Worm (Caenorhabditis elegans) whole organism, L3 larva: ENCODE results near the gene mtl-2.

ENCODE experiments used
- aly-2 ChIP-seq: fragments of 150-350 bp; optimal IDR thresholded peaks from 2 replicates; lab custom pipeline; 2014; ENCODE audit warnings: missing biosample characterization, missing genetic modification characterization
- ceh-16 ChIP-seq: sonication (generic microtip); optimal IDR thresholded peaks from 2 replicates; lab custom pipeline; 2017; ENCODE audit warnings: missing biosample characterization, missing genetic modification characterization
- daf-12 ChIP-seq: fragments of 150-350 bp; optimal IDR thresholded peaks from 2 replicates; lab custom pipeline; 2014; ENCODE audit warnings: missing biosample characterization, missing genetic modification reagents, missing genetic modification characterization
- jun-1 ChIP-seq: fragments of 150-350 bp; optimal IDR thresholded peaks from 2 replicates; lab custom pipeline; 2014; ENCODE audit warnings: missing biosample characterization, missing genetic modification reagents, missing genetic modification characterization
- lin-15B ChIP-seq: fragments of 150-350 bp; optimal IDR thresholded peaks from 2 replicates; lab custom pipeline; 2014; ENCODE audit warnings: missing biosample characterization, missing genetic modification characterization
- mdl-1 ChIP-seq: fragments of 150-350 bp; optimal IDR thresholded peaks from 2 replicates; lab custom pipeline; 2014; ENCODE audit warnings: missing biosample characterization, missing genetic modification characterization
- nfya-1 ChIP-seq: sonication (generic microtip); optimal IDR thresholded peaks from 2 replicates; lab custom pipeline; 2017; ENCODE audit warnings: missing genetic modification characterization, mild to moderate bottlenecking, missing compliant biosample characterization, antibody characterized with exemption, moderate library complexity; ENCODE audit not compliant: insufficient read depth
- nhr-237 ChIP-seq: fragments of 150-350 bp; optimal IDR thresholded peaks from 2 replicates; lab custom pipeline; 2014; ENCODE audit warnings: missing biosample characterization, missing genetic modification characterization
- nhr-77 ChIP-seq: fragments of 150-350 bp; optimal IDR thresholded peaks from 2 replicates; lab custom pipeline; 2014; ENCODE audit warnings: missing biosample characterization, missing genetic modification characterization
- pha-4 ChIP-seq: fragments of 150-350 bp; optimal IDR thresholded peaks from 2 replicates; lab custom pipeline; 2014; ENCODE audit warnings: missing biosample characterization, missing genetic modification reagents, missing genetic modification characterization
- snpc-4 ChIP-seq: fragments of 150-350 bp; optimal IDR thresholded peaks from 2 replicates; lab custom pipeline; 2014; ENCODE audit warnings: missing biosample characterization, missing genetic modification characterization
- tbx-2 ChIP-seq: sonication (generic microtip); optimal IDR thresholded peaks from 2 replicates; lab custom pipeline; 2016; ENCODE audit warnings: mild to moderate bottlenecking, missing genetic modification characterization, missing compliant biosample characterization
- unc-39 ChIP-seq: sonication (generic microtip); optimal IDR thresholded peaks from 4 replicates; lab custom pipeline; 2017; ENCODE audit warnings: missing biosample characterization, missing genetic modification characterization
- zag-1 ChIP-seq: fragments of 150-350 bp; optimal IDR thresholded peaks from 2 replicates; lab custom pipeline; 2014; ENCODE audit warnings: missing biosample characterization, missing genetic modification characterization

- TF ChIP-seq zag-1 (tag; lab: Kevin White, UChicago) (no peak), snpc-4 (tag; lab: Kevin White, UChicago) (no peak), mdl-1 (tag; lab: Kevin White, UChicago) (no peak), nhr-77 (tag; lab: Kevin White, UChicago) (no peak), aly-2 (no peak), daf-12 (tag; lab: Kevin White, UChicago) (no peak), pha-4 (no peak), unc-39 (no peak), lin-15B (tag; lab: Kevin White, UChicago) (no peak), jun-1 (tag; lab: Kevin White, UChicago) (no peak), nfya-1 (tag; lab: Kevin White, UChicago) (no peak), tbx-2 (tag; lab: Kevin White, UChicago) (no peak), nhr-237 (tag; lab: Kevin White, UChicago) (no peak), ceh-16 (tag; lab: Kevin White, UChicago) (no peak)
Measured at ce11 chrV:14018640-14019039, at the start of gene mtl-2, which contains the start of gene T08G5.1.
